Worm (Caenorhabditis elegans) whole organism, young adult: ENCODE results near the gene attf-3.

ENCODE experiments used
- B0035.1 ChIP-seq: sonication (generic microtip); optimal IDR thresholded peaks from 2 replicates; lab custom pipeline; 2016; ENCODE audit warnings: missing genetic modification characterization, mild to moderate bottlenecking, missing compliant biosample characterization, missing genotype, missing genetic modification reagents
- K11D2.4 ChIP-seq: fragments of 200-800 bp; sonication (Bioruptor generic); IDR thresholded peaks from 2 replicates; pipeline ENCODE4 v1.3.6; 2022; ENCODE audit warnings: missing genetic modification reagents, missing genetic modification characterization, missing compliant biosample characterization
- ZK185.1 ChIP-seq: sonication (generic microtip); optimal IDR thresholded peaks from 2 replicates; lab custom pipeline; 2016; ENCODE audit warnings: mild to moderate bottlenecking, missing genetic modification characterization, missing compliant biosample characterization; ENCODE audit not compliant: poor library complexity, severe bottlenecking
- bed-1 ChIP-seq: fragments of 200-800 bp; sonication (Bioruptor generic); IDR thresholded peaks from 2 replicates; pipeline ENCODE4 v1.3.6; 2022; ENCODE audit warnings: missing genetic modification reagents, missing genetic modification characterization, missing compliant biosample characterization
- cebp-1 ChIP-seq, 2 experiments: fragments of 200-800 bp in 1 of 2; sonication (Bioruptor generic) in 1 of 2; sonication (generic microtip) in 1 of 2; IDR thresholded peaks in 1 of 2; optimal IDR thresholded peaks in 1 of 2; 2 replicates each; pipeline versions ENCODE4 v1.3.6 to Lab custom; 2017 to 2022; ENCODE audit warnings: missing compliant biosample characterization in 2 of 2, missing genetic modification characterization in 2 of 2, mild to moderate bottlenecking in 1 of 2, missing genetic modification reagents in 1 of 2, moderate library complexity in 1 of 2
- hlh-12 ChIP-seq: sonication (generic microtip); optimal IDR thresholded peaks from 2 replicates; lab custom pipeline; 2016; ENCODE audit warnings: missing genetic modification characterization, missing compliant biosample characterization
- nfya-1 ChIP-seq: sonication (generic microtip); optimal IDR thresholded peaks from 2 replicates; lab custom pipeline; 2017; ENCODE audit warnings: antibody characterized with exemption, missing compliant biosample characterization, missing genetic modification characterization, borderline replicate concordance; ENCODE audit not compliant: insufficient read depth
- snpc-4 ChIP-seq, 5 experiments: fragments of 150-350 bp in 1 of 5; sonication (generic microtip) in 4 of 5; optimal IDR thresholded peaks; 2 replicates each; lab custom pipeline; 2014 to 2018; ENCODE audit warnings: missing genetic modification characterization in 5 of 5, missing biosample characterization in 3 of 5, antibody characterized with exemption in 2 of 5, mild to moderate bottlenecking in 2 of 5, missing compliant biosample characterization in 2 of 5, missing genotype in 2 of 5, moderate library complexity in 2 of 5, missing genetic modification reagents in 1 of 5
- tlf-1 ChIP-seq: fragments of 200-800 bp; sonication (Bioruptor generic); optimal IDR thresholded peaks from 2 replicates; lab custom pipeline; 2018; ENCODE audit warnings: mild to moderate bottlenecking, missing genetic modification characterization, missing compliant biosample characterization

ce11 chrIII:62383-62873, 23.8 kb downstream of the attf-3 start:
- TF ChIP-seq cebp-1 (GFP tag; IDR thresholded peaks at IDR 0.05; lab: Robert Waterston, UW) (no peak), cebp-1 (tag; optimal IDR thresholded peaks at IDR 0.05; lab: Kevin White, UChicago) (peak; percentile 56), hlh-12 (tag; lab: Kevin White, UChicago) (no peak), bed-1 (no peak), B0035.1 (tag; lab: Kevin White, UChicago) (peak; percentile 83), ZK185.1 (tag; lab: Kevin White, UChicago) (peak; percentile 15), nfya-1 (tag; lab: Kevin White, UChicago) (no peak), K11D2.4 (GFP tag; lab: Robert Waterston, UW) (peak; percentile 79), snpc-4 (GFP tag; optimal IDR thresholded peaks at IDR 0.05; lab: Kevin White, UChicago) (no peak), snpc-4 (tag; optimal IDR thresholded peaks at IDR 0.05; lab: Kevin White, UChicago) (no peak), tlf-1 (GFP tag; lab: Kevin White, UChicago) (peak; percentile 25)
